Worm (Caenorhabditis elegans) whole organism, mixed stage, embryonic: Measurements from ENCODE around the gene H20J04.4.

Experiments used
- M03D4.4 ChIP-seq: sonication (generic microtip); optimal IDR thresholded peaks from 2 replicates; lab custom pipeline; 2017; ENCODE audit warnings: mild to moderate bottlenecking, missing genetic modification characterization, missing compliant biosample characterization
- bed-3 ChIP-seq: fragments of 200-800 bp; sonication (Bioruptor generic); optimal IDR thresholded peaks from 3 replicates; lab custom pipeline; 2018; ENCODE audit warnings: mild to moderate bottlenecking, missing genetic modification characterization, moderate library complexity, missing compliant biosample characterization
- blmp-1 ChIP-seq: fragments of 150-350 bp; optimal IDR thresholded peaks from 2 replicates; lab custom pipeline; 2014; ENCODE audit warnings: missing biosample characterization, missing genetic modification characterization
- ceh-43 ChIP-seq: fragments of 200-800 bp; sonication (Bioruptor generic); optimal IDR thresholded peaks from 2 replicates; lab custom pipeline; 2018; ENCODE audit warnings: mild to moderate bottlenecking, missing genetic modification characterization, moderate library complexity, missing compliant biosample characterization
- ces-1 ChIP-seq: fragments of 150-350 bp; optimal IDR thresholded peaks from 2 replicates; lab custom pipeline; 2014; ENCODE audit warnings: missing biosample characterization, missing genetic modification reagents, missing genetic modification characterization
- cnd-1 ChIP-seq: fragments of 200-800 bp; sonication (Bioruptor generic); optimal IDR thresholded peaks from 2 replicates; lab custom pipeline; 2018; ENCODE audit warnings: mild to moderate bottlenecking, missing genetic modification characterization, missing compliant biosample characterization
- drap-1 ChIP-seq: fragments of 200-800 bp; sonication (Bioruptor generic); optimal IDR thresholded peaks from 3 replicates; lab custom pipeline; 2018; ENCODE audit warnings: mild to moderate bottlenecking, missing genetic modification characterization, missing compliant biosample characterization
- elt-1 ChIP-seq: sonication (generic microtip); optimal IDR thresholded peaks from 2 replicates; lab custom pipeline; 2017; ENCODE audit warnings: missing genetic modification characterization, mild to moderate bottlenecking, missing compliant biosample characterization, antibody characterized with exemption, moderate library complexity, borderline replicate concordance; ENCODE audit not compliant: insufficient read depth
- elt-3 ChIP-seq: fragments of 150-350 bp; optimal IDR thresholded peaks from 2 replicates; lab custom pipeline; 2014; ENCODE audit warnings: missing biosample characterization, missing genetic modification characterization
- flh-1 ChIP-seq: fragments of 200-800 bp; sonication (Bioruptor generic); optimal IDR thresholded peaks from 2 replicates; lab custom pipeline; 2018; ENCODE audit warnings: mild to moderate bottlenecking, missing genetic modification characterization, moderate library complexity, missing compliant biosample characterization
- ham-2 ChIP-seq: fragments of 200-800 bp; sonication (Bioruptor generic); optimal IDR thresholded peaks from 2 replicates; lab custom pipeline; 2018; ENCODE audit warnings: mild to moderate bottlenecking, missing genetic modification characterization, missing compliant biosample characterization
- hlh-1 ChIP-seq: fragments of 150-350 bp; optimal IDR thresholded peaks from 2 replicates; lab custom pipeline; 2014; ENCODE audit warnings: missing biosample characterization, missing genetic modification reagents, missing genetic modification characterization
- lin-13 ChIP-seq: fragments of 150-350 bp; optimal IDR thresholded peaks from 2 replicates; lab custom pipeline; 2014; ENCODE audit warnings: missing biosample characterization, missing genetic modification characterization
- lin-32 ChIP-seq: fragments of 200-800 bp; sonication (Bioruptor generic); optimal IDR thresholded peaks from 2 replicates; lab custom pipeline; 2018; ENCODE audit warnings: mild to moderate bottlenecking, missing genetic modification characterization, missing compliant biosample characterization
- lsy-2 ChIP-seq: fragments of 150-350 bp; optimal IDR thresholded peaks from 2 replicates; lab custom pipeline; 2014; ENCODE audit warnings: missing biosample characterization, missing genetic modification characterization
- mab-5 ChIP-seq: fragments of 150-350 bp; optimal IDR thresholded peaks from 2 replicates; lab custom pipeline; 2014; ENCODE audit warnings: missing biosample characterization, missing genetic modification characterization
- mep-1 ChIP-seq: fragments of 150-350 bp; optimal IDR thresholded peaks from 2 replicates; lab custom pipeline; 2017; ENCODE audit warnings: missing biosample characterization, missing genetic modification reagents, missing genetic modification characterization, inconsistent platforms
- mls-2 ChIP-seq: sonication (generic microtip); optimal IDR thresholded peaks from 2 replicates; lab custom pipeline; 2016; ENCODE audit warnings: mild to moderate bottlenecking, missing genetic modification characterization, moderate library complexity, missing compliant biosample characterization
- nhr-12 ChIP-seq: fragments of 150-350 bp; optimal IDR thresholded peaks from 2 replicates; lab custom pipeline; 2014; ENCODE audit warnings: missing biosample characterization, missing genetic modification characterization
- nhr-2 ChIP-seq: fragments of 150-350 bp; optimal IDR thresholded peaks from 2 replicates; lab custom pipeline; 2014; ENCODE audit warnings: missing biosample characterization, missing genetic modification characterization
- nhr-237 ChIP-seq: fragments of 150-350 bp; optimal IDR thresholded peaks from 2 replicates; lab custom pipeline; 2014; ENCODE audit warnings: missing biosample characterization, missing genetic modification characterization
- nhr-28 ChIP-seq: fragments of 150-350 bp; optimal IDR thresholded peaks from 2 replicates; lab custom pipeline; 2014; ENCODE audit warnings: missing biosample characterization, missing genetic modification characterization
- nhr-76 ChIP-seq: sonication (generic microtip); optimal IDR thresholded peaks from 2 replicates; lab custom pipeline; 2017; ENCODE audit warnings: missing biosample characterization, missing genetic modification characterization
- pha-4 ChIP-seq: fragments of 150-350 bp; optimal IDR thresholded peaks from 2 replicates; lab custom pipeline; 2018; ENCODE audit warnings: missing biosample characterization, missing genetic modification reagents, missing genetic modification characterization
- sem-2 ChIP-seq: fragments of 200-800 bp; sonication (Bioruptor generic); optimal IDR thresholded peaks from 2 replicates; lab custom pipeline; 2018; ENCODE audit warnings: mild to moderate bottlenecking, missing genetic modification characterization, missing compliant biosample characterization
- snpc-4 ChIP-seq: fragments of 150-350 bp; optimal IDR thresholded peaks from 2 replicates; lab custom pipeline; 2014; ENCODE audit warnings: missing biosample characterization, missing genetic modification characterization
- tbx-8 ChIP-seq: fragments of 200-800 bp; sonication (Bioruptor generic); optimal IDR thresholded peaks from 2 replicates; lab custom pipeline; 2018; ENCODE audit warnings: mild to moderate bottlenecking, missing genetic modification characterization, moderate library complexity, missing compliant biosample characterization
- unc-120 ChIP-seq: sonication (generic microtip); optimal IDR thresholded peaks from 2 replicates; lab custom pipeline; 2017; ENCODE audit warnings: missing genetic modification characterization, missing compliant biosample characterization; ENCODE audit not compliant: poor library complexity, severe bottlenecking
- unc-39 ChIP-seq: fragments of 150-350 bp; optimal IDR thresholded peaks from 2 replicates; lab custom pipeline; 2014; ENCODE audit warnings: missing biosample characterization, missing genetic modification characterization
- zip-8 ChIP-seq: fragments of 150-350 bp; optimal IDR thresholded peaks from 2 replicates; lab custom pipeline; 2014; ENCODE audit warnings: missing biosample characterization, missing genetic modification characterization
- ztf-11 ChIP-seq: fragments of 150-350 bp; optimal IDR thresholded peaks from 2 replicates; lab custom pipeline; 2014; ENCODE audit warnings: missing biosample characterization, missing genetic modification characterization

H20J04.4 gene

DNA sequence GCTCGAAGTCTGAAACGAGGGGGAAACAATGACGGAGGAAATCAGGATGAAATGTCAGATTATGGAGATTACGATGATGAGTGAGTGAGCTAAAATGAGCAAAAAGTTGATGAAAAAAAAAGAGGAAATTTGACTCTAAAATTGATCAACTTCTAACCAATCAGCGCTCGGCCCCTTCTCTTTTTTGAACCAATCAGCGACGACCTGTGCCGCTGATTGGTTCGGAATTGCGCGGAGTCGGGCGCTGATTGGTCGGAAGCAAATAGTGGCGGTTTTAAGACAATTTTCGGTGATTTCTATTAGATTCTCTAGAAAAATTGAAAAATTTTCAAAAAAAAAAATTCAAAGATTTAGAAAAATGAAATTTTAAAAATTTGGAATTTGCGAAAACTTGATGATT, 8.9 kb downstream of the H20J04.4 start:
- no peak for TF ChIP-seq blmp-1 (tag; lab: Kevin White, UChicago)
- no peak for TF ChIP-seq nhr-28 (tag; lab: Kevin White, UChicago)
- no peak for TF ChIP-seq drap-1
- no peak for TF ChIP-seq nhr-2 (tag; lab: Kevin White, UChicago)
- no peak for TF ChIP-seq flh-1 (GFP tag; lab: Kevin White, UChicago)
- no peak for TF ChIP-seq lin-13 (tag; lab: Kevin White, UChicago)
- no peak for TF ChIP-seq nhr-237 (tag; lab: Kevin White, UChicago)
- no peak for TF ChIP-seq lsy-2 (tag; lab: Kevin White, UChicago)
- TF ChIP-seq snpc-4 (tag; lab: Kevin White, UChicago): no peak
- no peak for TF ChIP-seq cnd-1
- no peak for TF ChIP-seq hlh-1
- no peak for TF ChIP-seq zip-8 (tag; lab: Kevin White, UChicago)
- no peak for TF ChIP-seq ztf-11
- TF ChIP-seq tbx-8 (GFP tag; lab: Kevin White, UChicago): no peak
- no peak for TF ChIP-seq lin-32 (GFP tag; lab: Kevin White, UChicago)
- no peak for TF ChIP-seq nhr-12 (tag; lab: Kevin White, UChicago)

DNA sequence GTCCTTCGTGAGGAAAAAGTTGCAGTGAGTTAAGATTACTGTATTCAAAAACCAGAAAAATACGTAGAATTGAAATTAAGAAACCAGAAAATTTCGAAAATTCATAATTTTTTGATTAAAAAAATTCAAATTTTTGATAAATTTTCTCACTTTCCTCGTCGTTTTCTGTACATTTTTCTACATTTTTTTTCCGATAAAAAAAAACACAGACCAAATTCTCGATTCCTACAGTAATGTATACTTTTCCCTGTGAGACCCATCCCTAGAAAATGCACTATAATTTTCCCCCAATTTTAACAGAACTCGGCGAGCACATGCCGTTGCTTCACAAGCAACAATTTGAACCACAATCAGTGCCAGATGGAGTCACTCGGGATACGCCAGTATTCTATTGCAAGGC, 11.1 kb downstream of the H20J04.4 start, which contains the start of gene athp-2:
Gene athp-2 (plus strand): TSS at position 301 of the 400 bp plus-strand sequence.
- TF ChIP-seq hlh-1: no peak
- TF ChIP-seq sem-2 (GFP tag; lab: Kevin White, UChicago): no peak
- no peak for TF ChIP-seq M03D4.4 (tag; lab: Kevin White, UChicago)
- no peak for TF ChIP-seq cnd-1
- TF ChIP-seq nhr-2 (tag; lab: Kevin White, UChicago): no peak
- TF ChIP-seq ces-1 (GFP tag; lab: Kevin White, UChicago): no peak
- no peak for TF ChIP-seq pha-4 (tag; lab: Kevin White, UChicago)
- TF ChIP-seq mls-2 (tag; lab: Kevin White, UChicago): no peak

DNA sequence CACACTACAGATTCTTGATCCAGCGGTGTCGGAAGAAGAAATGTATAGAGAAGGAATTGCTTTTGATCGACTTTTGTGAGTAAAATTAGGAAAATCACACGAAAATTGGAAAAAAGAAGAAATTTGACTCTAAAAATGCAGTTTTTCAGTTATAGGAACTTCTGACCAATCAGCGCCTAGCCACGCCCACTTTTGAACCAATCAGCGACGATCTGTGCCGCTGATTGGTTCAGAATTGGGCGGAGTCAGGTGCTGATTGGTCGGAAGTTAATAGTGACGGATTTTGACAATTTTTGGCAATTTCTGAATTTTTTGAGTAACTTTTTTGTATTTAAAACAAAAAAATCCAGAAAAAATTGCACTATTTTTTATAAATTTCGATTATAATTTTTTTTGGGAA, 12.7 kb downstream of the H20J04.4 start:
- no peak for TF ChIP-seq nhr-237 (tag; lab: Kevin White, UChicago)
- no peak for TF ChIP-seq hlh-1
- no peak for TF ChIP-seq flh-1 (GFP tag; lab: Kevin White, UChicago)
- TF ChIP-seq unc-120: no peak
- no peak for TF ChIP-seq lin-32 (GFP tag; lab: Kevin White, UChicago)
- TF ChIP-seq drap-1: no peak
- TF ChIP-seq lin-13 (tag; lab: Kevin White, UChicago): no peak
- no peak for TF ChIP-seq lsy-2 (tag; lab: Kevin White, UChicago)
- TF ChIP-seq snpc-4 (tag; lab: Kevin White, UChicago): no peak
- TF ChIP-seq pha-4 (tag; lab: Kevin White, UChicago): no peak
- TF ChIP-seq ztf-11: no peak
- TF ChIP-seq unc-39: no peak
- no peak for TF ChIP-seq elt-3 (tag; lab: Kevin White, UChicago)
- no peak for TF ChIP-seq blmp-1 (tag; lab: Kevin White, UChicago)
- TF ChIP-seq zip-8 (tag; lab: Kevin White, UChicago): no peak
- TF ChIP-seq, all 35 proteins: peak for 0

DNA sequence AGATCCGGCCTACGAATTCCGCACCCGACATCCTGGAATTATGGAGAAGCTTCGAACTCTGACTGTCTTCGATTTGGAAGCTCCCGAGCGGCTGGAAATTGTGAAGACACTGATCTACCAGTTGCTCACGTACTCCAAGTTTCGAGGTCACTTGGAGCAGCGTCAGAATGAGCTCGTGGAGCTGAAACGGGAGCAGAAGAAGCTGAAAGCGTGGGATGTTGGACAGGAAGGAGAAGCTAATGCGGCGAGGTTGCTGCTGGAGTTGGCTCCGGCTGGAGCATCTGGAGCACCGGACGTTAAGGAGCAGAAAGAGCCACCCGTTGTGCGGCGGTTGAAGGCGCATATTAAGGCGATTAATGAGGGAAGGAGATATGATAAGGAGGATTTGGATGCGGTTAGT, 15.5 kb downstream of the H20J04.4 start:
- no peak for TF ChIP-seq mep-1 (tag; lab: Kevin White, UChicago)
- TF ChIP-seq nhr-76: no peak
- no peak for TF ChIP-seq ham-2 (GFP tag; lab: Kevin White, UChicago)
- no peak for TF ChIP-seq zip-8 (tag; lab: Kevin White, UChicago)
- TF ChIP-seq elt-3 (tag; lab: Kevin White, UChicago): no peak
- no peak for TF ChIP-seq lsy-2 (tag; lab: Kevin White, UChicago)
- no peak for TF ChIP-seq mab-5 (tag; lab: Kevin White, UChicago)
- no peak for TF ChIP-seq nhr-237 (tag; lab: Kevin White, UChicago)

DNA sequence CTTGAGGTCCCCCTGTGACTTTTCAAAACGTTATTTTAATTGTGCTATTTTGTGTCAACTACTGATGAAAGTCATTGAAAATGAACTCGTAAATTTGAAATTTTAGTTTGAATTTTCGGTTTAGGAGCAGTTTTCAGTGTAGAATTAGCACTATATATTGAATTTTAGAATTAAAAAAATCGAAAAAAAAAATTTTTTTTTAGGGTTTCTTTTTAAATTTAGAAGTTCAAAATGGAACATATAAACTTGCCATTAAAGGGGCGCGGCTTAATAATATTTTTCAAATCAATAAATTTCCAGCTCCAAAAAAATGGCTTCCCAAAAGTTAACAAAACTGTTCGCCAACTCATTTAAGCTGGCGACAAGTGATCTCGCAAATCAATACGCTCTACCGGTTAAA, 22.1 kb downstream of the H20J04.4 start, which contains the start of gene H20J04.9:
Gene H20J04.9 (plus strand): TSS at position 301 of the 400 bp plus-strand sequence.
- TF ChIP-seq ceh-43 (GFP tag; lab: Kevin White, UChicago): no peak
- TF ChIP-seq nhr-2 (tag; lab: Kevin White, UChicago): no peak
- TF ChIP-seq drap-1: no peak
- TF ChIP-seq pha-4 (tag; lab: Kevin White, UChicago): no peak
- TF ChIP-seq unc-120: no peak
- no peak for TF ChIP-seq hlh-1
- no peak for TF ChIP-seq ham-2 (GFP tag; lab: Kevin White, UChicago)
- no peak for TF ChIP-seq elt-3 (tag; lab: Kevin White, UChicago)
- TF ChIP-seq elt-1: no peak
- TF ChIP-seq bed-3: no peak
- TF ChIP-seq nhr-76: no peak
